Fruit fly (Drosophila melanogaster) whole organism, embryonic: Measurements from ENCODE around the gene Tim13.

Experiments used
- Aef1 ChIP-seq: fragments of 200-800 bp; sonication (Bioruptor generic); IDR thresholded peaks from 3 replicates; pipeline ENCODE4 v1.3.6; 2022; ENCODE audit warnings: missing biosample characterization, missing genetic modification characterization
- CG10543 ChIP-seq: fragments of 200-800 bp; sonication (Bioruptor generic); optimal IDR thresholded peaks from 3 replicates; lab custom pipeline; 2017; ENCODE audit warnings: missing biosample characterization, mild to moderate bottlenecking, missing genetic modification characterization, moderate library complexity
- CG10959 ChIP-seq: fragments of 200-800 bp; sonication (Bioruptor generic); IDR thresholded peaks from 2 replicates; pipeline ENCODE4 v1.3.6; 2022; ENCODE audit warnings: missing biosample characterization, missing genetic modification characterization
- CG12219 ChIP-seq: fragments of 200-800 bp; sonication (Bioruptor generic); optimal IDR thresholded peaks from 3 replicates; lab custom pipeline; 2018; ENCODE audit warnings: missing biosample characterization, mild to moderate bottlenecking, missing genetic modification characterization
- CG1233 ChIP-seq: fragments of 200-800 bp; sonication (Bioruptor generic); optimal IDR thresholded peaks from 4 replicates; lab custom pipeline; 2018; ENCODE audit warnings: missing biosample characterization, mild to moderate bottlenecking, missing genetic modification characterization
- CG14050 ChIP-seq: fragments of 200-800 bp; sonication (Bioruptor generic); IDR thresholded peaks from 3 replicates; pipeline ENCODE4 v1.3.6; 2022; ENCODE audit warnings: missing biosample characterization, missing genetic modification characterization
- CG17186 ChIP-seq: fragments of 200-800 bp; sonication (Bioruptor generic); optimal IDR thresholded peaks from 3 replicates; lab custom pipeline; 2017; ENCODE audit warnings: missing biosample characterization, missing genetic modification reagents, missing genetic modification characterization
- CG17361 ChIP-seq: fragments of 200-800 bp; sonication (Bioruptor generic); IDR thresholded peaks from 3 replicates; pipeline ENCODE4 v1.3.6; 2022; ENCODE audit warnings: missing biosample characterization, missing genetic modification characterization
- CG32767 ChIP-seq: fragments of 200-800 bp; sonication (Bioruptor generic); IDR thresholded peaks from 2 replicates; pipeline ENCODE4 v1.3.6; 2022; ENCODE audit warnings: missing biosample characterization, missing genetic modification characterization
- CG3281 ChIP-seq: fragments of 200-800 bp; sonication (Bioruptor generic); optimal IDR thresholded peaks from 3 replicates; lab custom pipeline; 2017; ENCODE audit warnings: missing biosample characterization, mild to moderate bottlenecking, missing genetic modification characterization
- CG33213 ChIP-seq: fragments of 200-800 bp; sonication (Bioruptor generic); optimal IDR thresholded peaks from 3 replicates; lab custom pipeline; 2016; ENCODE audit warnings: missing biosample characterization, missing genetic modification characterization
- CG34224 ChIP-seq: fragments of 200-800 bp; sonication (Bioruptor generic); IDR thresholded peaks from 3 replicates; pipeline ENCODE4 v1.3.6; 2022; ENCODE audit warnings: missing biosample characterization, missing genetic modification characterization; ENCODE audit not compliant: partially characterized antibody
- CG34422 ChIP-seq: fragments of 200-800 bp; sonication (Bioruptor generic); IDR thresholded peaks from 3 replicates; pipeline ENCODE4 v1.3.6; 2022; ENCODE audit warnings: missing biosample characterization, missing genetic modification characterization
- CG42726 ChIP-seq: fragments of 200-800 bp; sonication (Bioruptor generic); IDR thresholded peaks from 2 replicates; pipeline ENCODE4 v1.3.6; 2022; ENCODE audit warnings: missing biosample characterization, missing genetic modification characterization; ENCODE audit not compliant: partially characterized antibody
- CG4328 ChIP-seq: fragments of 200-800 bp; sonication (Bioruptor generic); optimal IDR thresholded peaks from 3 replicates; lab custom pipeline; 2017; ENCODE audit warnings: missing biosample characterization, missing genetic modification reagents, missing genetic modification characterization
- CG7963 ChIP-seq: fragments of 200-800 bp; sonication (Bioruptor generic); IDR thresholded peaks from 3 replicates; pipeline ENCODE4 v1.3.6; 2022; ENCODE audit warnings: missing biosample characterization, missing genetic modification characterization; ENCODE audit not compliant: partially characterized antibody
- Dip3 ChIP-seq: fragments of 200-800 bp; sonication (Bioruptor generic); optimal IDR thresholded peaks from 3 replicates; lab custom pipeline; 2016; ENCODE audit warnings: missing biosample characterization, missing genetic modification characterization
- Dll ChIP-seq: fragments of 200-800 bp; sonication (Bioruptor generic); IDR thresholded peaks from 4 replicates; pipeline ENCODE4 v1.3.6; 2022; ENCODE audit warnings: missing biosample characterization, missing genetic modification characterization; ENCODE audit not compliant: partially characterized antibody
- E2f2 ChIP-seq: fragments of 200-800 bp; sonication (Bioruptor generic); IDR thresholded peaks from 2 replicates; pipeline ENCODE4 v1.3.6; 2022; ENCODE audit warnings: missing biosample characterization, missing genetic modification characterization
- Hand ChIP-seq: fragments of 200-800 bp; sonication (Bioruptor generic); optimal IDR thresholded peaks from 2 replicates; lab custom pipeline; 2017; ENCODE audit warnings: mild to moderate bottlenecking, missing biosample characterization, missing genetic modification reagents, missing genetic modification characterization
- HmgZ ChIP-seq: fragments of 200-800 bp; sonication (Bioruptor generic); optimal IDR thresholded peaks from 2 replicates; lab custom pipeline; 2018; ENCODE audit warnings: missing biosample characterization, mild to moderate bottlenecking, missing genetic modification characterization
- Med ChIP-seq: fragments of 200-800 bp; sonication (Bioruptor generic); peaks from one replicate; lab custom pipeline; 2016; ENCODE audit warnings: missing biosample characterization, missing genetic modification characterization, mild to moderate bottlenecking, inconsistent platforms, moderate library complexity
- Mrtf ChIP-seq: fragments of 200-800 bp; sonication (Bioruptor generic); IDR thresholded peaks from 3 replicates; pipeline ENCODE4 v1.3.6; 2022; ENCODE audit warnings: missing biosample characterization, missing genetic modification characterization
- Myb ChIP-seq: fragments of 200-800 bp; sonication (Bioruptor generic); optimal IDR thresholded peaks from 2 replicates; lab custom pipeline; 2016; ENCODE audit warnings: missing biosample characterization, missing genetic modification characterization
- Nf-YB ChIP-seq: fragments of 200-800 bp; sonication (Bioruptor generic); optimal IDR thresholded peaks from 3 replicates; lab custom pipeline; 2019; ENCODE audit warnings: missing biosample characterization, mild to moderate bottlenecking, missing genetic modification characterization, moderate library complexity
- Opbp ChIP-seq: fragments of 200-800 bp; sonication (Bioruptor generic); IDR thresholded peaks from 3 replicates; pipeline ENCODE4 v1.3.6; 2022; ENCODE audit warnings: missing biosample characterization, missing genetic modification characterization; ENCODE audit not compliant: partially characterized antibody
- Sry-δ ChIP-seq: fragments of 200-800 bp; sonication (Bioruptor generic); optimal IDR thresholded peaks from 2 replicates; lab custom pipeline; 2016; ENCODE audit warnings: missing biosample characterization, missing genetic modification characterization
- YL-1 ChIP-seq: fragments of 200-800 bp; sonication (Bioruptor generic); optimal IDR thresholded peaks from 3 replicates; lab custom pipeline; 2017; ENCODE audit warnings: missing biosample characterization, mild to moderate bottlenecking, missing genetic modification characterization
- bbx ChIP-seq: fragments of 200-800 bp; sonication (Bioruptor generic); IDR thresholded peaks from 2 replicates; pipeline ENCODE4 v1.3.6; 2022; ENCODE audit warnings: missing biosample characterization, missing genetic modification characterization; ENCODE audit not compliant: partially characterized antibody
- bcd ChIP-seq: fragments of 200-800 bp; sonication (Bioruptor generic); optimal IDR thresholded peaks from 2 replicates; lab custom pipeline; 2017; ENCODE audit warnings: missing biosample characterization, mild to moderate bottlenecking, missing genetic modification characterization
- bigmax ChIP-seq: fragments of 200-800 bp; sonication (Bioruptor generic); optimal IDR thresholded peaks from 2 replicates; lab custom pipeline; 2018; ENCODE audit warnings: missing biosample characterization, mild to moderate bottlenecking, missing genetic modification characterization
- crp ChIP-seq, 2 experiments: fragments of 200-800 bp; sonication (Bioruptor generic); optimal IDR thresholded peaks; 2 replicates in 1 of 2; 3 replicates in 1 of 2; lab custom pipeline; 2017; ENCODE audit warnings: missing biosample characterization in 2 of 2, missing genetic modification characterization in 2 of 2, mild to moderate bottlenecking in 1 of 2, moderate library complexity in 1 of 2
- gcm ChIP-seq: fragments of 200-800 bp; sonication (Bioruptor generic); optimal IDR thresholded peaks from 2 replicates; lab custom pipeline; 2019; ENCODE audit warnings: missing biosample characterization, mild to moderate bottlenecking, missing genetic modification characterization, moderate library complexity
- gfzf ChIP-seq: fragments of 200-800 bp; sonication (Bioruptor generic); optimal IDR thresholded peaks from 2 replicates; lab custom pipeline; 2016; ENCODE audit warnings: missing biosample characterization, mild to moderate bottlenecking, missing genetic modification characterization, moderate library complexity
- hb ChIP-seq: fragments of 200-800 bp; sonication (Bioruptor generic); IDR thresholded peaks from 3 replicates; pipeline ENCODE4 v1.3.6; 2022; ENCODE audit warnings: missing biosample characterization, missing genetic modification characterization; ENCODE audit not compliant: partially characterized antibody
- kni ChIP-seq: fragments of 200-800 bp; sonication (Bioruptor generic); optimal IDR thresholded peaks from 3 replicates; lab custom pipeline; 2017; ENCODE audit warnings: mild to moderate bottlenecking, missing biosample characterization, missing genetic modification reagents, missing genetic modification characterization
- lab ChIP-seq: fragments of 200-800 bp; sonication (Bioruptor generic); optimal IDR thresholded peaks from 3 replicates; lab custom pipeline; 2017; ENCODE audit warnings: missing biosample characterization, missing genetic modification characterization, mild to moderate bottlenecking, moderate library complexity, missing genetic modification reagents
- luna ChIP-seq: fragments of 200-800 bp; sonication (Bioruptor generic); optimal IDR thresholded peaks from 2 replicates; lab custom pipeline; 2016; ENCODE audit warnings: missing biosample characterization, missing genetic modification characterization
- mam ChIP-seq: fragments of 200-800 bp; sonication (Bioruptor generic); optimal IDR thresholded peaks from 3 replicates; lab custom pipeline; 2016; ENCODE audit warnings: missing biosample characterization, missing genetic modification characterization
- nerfin-2 ChIP-seq: fragments of 200-800 bp; sonication (Bioruptor generic); IDR thresholded peaks from 2 replicates; pipeline ENCODE4 v1.3.6; 2022; ENCODE audit warnings: missing biosample characterization, missing genetic modification characterization; ENCODE audit not compliant: partially characterized antibody
- schlank ChIP-seq: fragments of 200-800 bp; sonication (Bioruptor generic); optimal IDR thresholded peaks from 2 replicates; lab custom pipeline; 2018; ENCODE audit warnings: missing biosample characterization, mild to moderate bottlenecking, missing genetic modification characterization
- shn ChIP-seq: fragments of 200-800 bp; sonication (Bioruptor generic); optimal IDR thresholded peaks from 3 replicates; lab custom pipeline; 2016; ENCODE audit warnings: missing biosample characterization, missing genetic modification characterization
- stwl ChIP-seq: fragments of 200-800 bp; sonication (Bioruptor generic); optimal IDR thresholded peaks from 3 replicates; lab custom pipeline; 2018; ENCODE audit warnings: missing biosample characterization, mild to moderate bottlenecking, missing genetic modification characterization, moderate library complexity
- tll ChIP-seq, 2 experiments: fragments of 200-800 bp in 1 of 2; fragments of >200 bp in 1 of 2; sonication (Bioruptor generic) in 1 of 2; optimal IDR thresholded peaks; 2 replicates each; lab custom pipeline; 2017 to 2019; ENCODE audit warnings: missing biosample characterization in 2 of 2, missing genetic modification characterization in 2 of 2, mild to moderate bottlenecking in 1 of 2, moderate library complexity in 1 of 2
- tna ChIP-seq: fragments of 200-800 bp; sonication (Bioruptor generic); IDR thresholded peaks from 2 replicates; pipeline ENCODE4 v1.3.6; 2022; ENCODE audit warnings: missing biosample characterization, missing genetic modification characterization; ENCODE audit not compliant: partially characterized antibody
- vvl ChIP-seq: fragments of 200-800 bp; sonication (Bioruptor generic); IDR thresholded peaks from 2 replicates; pipeline ENCODE4 v1.3.6; 2022; ENCODE audit warnings: missing biosample characterization, missing genetic modification characterization
- wek ChIP-seq: fragments of 200-800 bp; sonication (Bioruptor generic); optimal IDR thresholded peaks from 3 replicates; lab custom pipeline; 2018; ENCODE audit warnings: missing biosample characterization, mild to moderate bottlenecking, missing genetic modification characterization, moderate library complexity
- wor ChIP-seq: fragments of 200-800 bp; sonication (Bioruptor generic); IDR thresholded peaks from 2 replicates; pipeline ENCODE4 v1.3.6; 2022; ENCODE audit warnings: missing biosample characterization, missing genetic modification characterization

The Tim13 gene

DNA sequence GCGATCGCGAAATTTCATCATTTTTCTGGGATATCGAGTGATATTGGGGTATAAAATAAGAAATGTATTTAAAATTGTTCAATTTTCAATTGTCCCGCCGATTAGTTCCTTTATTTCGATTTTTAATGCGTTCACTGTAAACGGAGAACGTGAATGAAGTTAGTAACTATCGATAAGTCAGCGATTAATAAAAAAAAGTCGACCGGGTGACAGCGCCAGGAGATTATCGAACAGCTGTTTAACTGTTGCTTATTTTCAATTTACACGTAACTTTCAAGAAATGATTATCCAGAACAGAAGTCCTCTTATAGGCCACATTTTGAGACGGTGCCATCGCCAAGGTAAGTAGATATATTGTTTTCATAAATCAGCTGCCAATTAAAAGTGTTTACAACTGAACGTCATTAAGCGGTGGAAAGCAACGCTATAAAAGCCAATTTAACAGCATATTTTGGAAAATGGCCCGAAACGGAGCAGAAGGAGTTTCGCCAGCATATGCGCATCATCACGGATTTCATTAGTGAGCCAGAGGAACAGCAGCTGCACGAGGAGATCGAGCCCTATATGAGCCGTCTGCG, 41.0 kb upstream of the Tim13 start, which contains the start of gene CG14130 (continued):
- TF ChIP-seq CG34224 (peak; percentile 98), CG17186 (GFP tag; lab: Kevin White, UChicago) (peak; percentile 45), wor (GFP tag; lab: Robert Waterston, UW) (no peak), CG7963 (peak; percentile 91), CG10959 (GFP tag; lab: Robert Waterston, UW) (no peak), Opbp (GFP tag; lab: Robert Waterston, UW) (peak; percentile 92), CG33213 (no peak), crp (GFP tag; optimal IDR thresholded peaks at IDR 0.05; lab: Kevin White, UChicago) (peak; percentile 50 to 95), Dll (peak; percentile 94), CG10543 (no peak), Myb (GFP tag; lab: Kevin White, UChicago) (peak; percentile 78), vvl (GFP tag; lab: Robert Waterston, UW) (0 out of 2 replicates have a peak, but pooled peaks have one; percentile 37), CG3281 (GFP tag; lab: Kevin White, UChicago) (no peak), CG34422 (peak; percentile 56; the same call in 1 of the 3 replicates), YL-1 (GFP tag; lab: Kevin White, UChicago) (peak; percentile 6), gcm (GFP tag; lab: Kevin White, UChicago) (no peak), bcd (GFP tag; lab: Kevin White, UChicago) (peak; percentile 76), HmgZ (tag; lab: Kevin White, UChicago) (peak; percentile 56), bbx (peak; percentile 94), tll (GFP tag; optimal IDR thresholded peaks at IDR 0.05; lab: Kevin White, UChicago) (peak in 1 of 2 experiments; percentile 1), CG42726 (GFP tag; lab: Robert Waterston, UW) (peak; percentile 68; the same call in 1 of the 2 replicates), tna (GFP tag; lab: Robert Waterston, UW) (peak; percentile 92), lab (GFP tag; lab: Kevin White, UChicago) (no peak), E2f2 (GFP tag; lab: Robert Waterston, UW) (peak; percentile 98), stwl (tag; lab: Kevin White, UChicago) (peak; percentile 58), Med (peak; percentile 75), gfzf (peak; percentile 18), nerfin-2 (peak; percentile 91), hb (GFP tag; lab: Robert Waterston, UW) (peak; percentile 87), CG32767 (no peak), wek (GFP tag; lab: Kevin White, UChicago) (no peak)

DNA sequence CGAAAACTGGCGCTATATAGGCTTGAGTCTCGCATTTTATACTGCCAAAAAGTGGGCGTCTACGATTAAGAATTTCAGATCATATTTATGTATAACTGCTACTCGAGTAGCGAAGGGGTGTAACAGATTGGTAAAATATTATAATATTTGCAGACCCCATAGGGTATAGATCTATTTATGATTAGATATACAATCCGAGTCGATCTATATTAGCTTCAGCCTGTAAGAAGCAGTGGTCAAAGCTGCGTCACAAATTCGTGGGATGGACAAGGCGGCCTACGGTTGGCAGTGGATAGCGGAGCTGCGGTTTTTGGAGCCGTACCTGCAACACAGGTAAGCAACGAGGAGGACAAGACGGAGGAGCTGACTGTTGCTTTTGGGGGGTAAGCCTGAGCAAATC, 40.4 kb upstream of the Tim13 start, which contains the start of gene Cubn2:
Gene Cubn2 (minus strand): TSS at position 101 of the 400 bp plus-strand sequence.
- TF ChIP-seq luna (no peak), Dip3 (no peak), shn (no peak), CG14050 (GFP tag; lab: Robert Waterston, UW) (no peak), CG12219 (GFP tag; lab: Kevin White, UChicago) (no peak), schlank (no peak), Aef1 (GFP tag; lab: Robert Waterston, UW) (no peak), Sry-δ (GFP tag; lab: Kevin White, UChicago) (no peak), CG4328 (GFP tag; lab: Kevin White, UChicago) (no peak), mam (GFP tag; lab: Kevin White, UChicago) (no peak), kni (GFP tag; lab: Kevin White, UChicago) (no peak), hb (GFP tag; lab: Robert Waterston, UW) (no peak), Hand (GFP tag; lab: Kevin White, UChicago) (no peak), bigmax (GFP tag; lab: Kevin White, UChicago) (no peak), Nf-YB (no peak), Mrtf (GFP tag; lab: Robert Waterston, UW) (no peak), CG17361 (GFP tag; lab: Robert Waterston, UW) (no peak), CG1233 (no peak), lab (GFP tag; lab: Kevin White, UChicago) (no peak)
- TF ChIP-seq, all 482 proteins: peak for 0
